Worm (Caenorhabditis elegans) whole organism, late embryonic: ENCODE measurements around the gene klp-12.

ENCODE experiments used
- K02D7.2 ChIP-seq: sonication (generic microtip); optimal IDR thresholded peaks from 2 replicates; lab custom pipeline; 2017; ENCODE audit warnings: mild to moderate bottlenecking, missing genetic modification characterization, missing compliant biosample characterization
- T23F11.4 ChIP-seq: fragments of 200-800 bp; sonication (Bioruptor generic); optimal IDR thresholded peaks from 2 replicates; lab custom pipeline; 2018; ENCODE audit warnings: mild to moderate bottlenecking, missing genetic modification characterization, missing compliant biosample characterization
- Y22D7AL.16 ChIP-seq: sonication (generic microtip); optimal IDR thresholded peaks from 2 replicates; lab custom pipeline; 2016; ENCODE audit warnings: missing genetic modification characterization, missing compliant biosample characterization
- ahr-1 ChIP-seq: sonication (generic microtip); optimal IDR thresholded peaks from 2 replicates; lab custom pipeline; 2016; ENCODE audit warnings: missing genetic modification characterization, missing compliant biosample characterization
- ama-1 ChIP-seq: fragments of 150-350 bp; optimal IDR thresholded peaks from 2 replicates; lab custom pipeline; 2014
- ceh-14 ChIP-seq: sonication (generic microtip); optimal IDR thresholded peaks from 2 replicates; lab custom pipeline; 2016; ENCODE audit warnings: missing genotype, missing genetic modification characterization, missing compliant biosample characterization
- ceh-18 ChIP-seq: sonication (generic microtip); optimal IDR thresholded peaks from 2 replicates; lab custom pipeline; 2016; ENCODE audit warnings: missing genetic modification characterization, missing compliant biosample characterization
- ceh-19 ChIP-seq: fragments of 200-800 bp; sonication (Bioruptor generic); optimal IDR thresholded peaks from 2 replicates; lab custom pipeline; 2018; ENCODE audit warnings: mild to moderate bottlenecking, missing genetic modification characterization, missing compliant biosample characterization
- ceh-30 ChIP-seq: fragments of 150-350 bp; optimal IDR thresholded peaks from 2 replicates; lab custom pipeline; 2014; ENCODE audit warnings: missing biosample characterization, missing genetic modification characterization
- ceh-34 ChIP-seq: sonication (generic microtip); optimal IDR thresholded peaks from 2 replicates; lab custom pipeline; 2016; ENCODE audit warnings: mild to moderate bottlenecking, missing genetic modification characterization, missing compliant biosample characterization
- ceh-45 ChIP-seq: fragments of 200-800 bp; sonication (Bioruptor generic); IDR thresholded peaks from 2 replicates; pipeline ENCODE4 v1.3.6; 2022; ENCODE audit warnings: missing genetic modification reagents, missing genetic modification characterization, missing compliant biosample characterization
- ceh-48 ChIP-seq: sonication (generic microtip); optimal IDR thresholded peaks from 2 replicates; lab custom pipeline; 2016; ENCODE audit warnings: missing genetic modification characterization, inconsistent platforms, missing compliant biosample characterization
- ceh-9 ChIP-seq: sonication (generic microtip); optimal IDR thresholded peaks from 2 replicates; lab custom pipeline; 2016; ENCODE audit warnings: mild to moderate bottlenecking, missing genetic modification characterization, inconsistent platforms, missing compliant biosample characterization
- che-1 ChIP-seq: sonication (generic microtip); optimal IDR thresholded peaks from 2 replicates; lab custom pipeline; 2016; ENCODE audit warnings: mild to moderate bottlenecking, missing genetic modification characterization, missing compliant biosample characterization
- dve-1 ChIP-seq: sonication (generic microtip); optimal IDR thresholded peaks from 2 replicates; lab custom pipeline; 2017; ENCODE audit warnings: antibody characterized with exemption, mild to moderate bottlenecking, missing genetic modification characterization, missing compliant biosample characterization
- elt-4 ChIP-seq: sonication (generic microtip); optimal IDR thresholded peaks from 2 replicates; lab custom pipeline; 2016; ENCODE audit warnings: missing genetic modification characterization, missing compliant biosample characterization
- hlh-15 ChIP-seq: sonication (generic microtip); optimal IDR thresholded peaks from 2 replicates; lab custom pipeline; 2016; ENCODE audit warnings: missing genetic modification characterization, missing compliant biosample characterization
- hlh-30 ChIP-seq: sonication (generic microtip); optimal IDR thresholded peaks from 2 replicates; lab custom pipeline; 2017; ENCODE audit warnings: antibody characterized with exemption, missing genetic modification characterization, missing compliant biosample characterization; ENCODE audit not compliant: insufficient read depth
- hlh-6 ChIP-seq: sonication (generic microtip); optimal IDR thresholded peaks from 2 replicates; lab custom pipeline; 2016; ENCODE audit warnings: missing genotype, missing genetic modification characterization, missing compliant biosample characterization
- hlh-8 ChIP-seq: sonication (generic microtip); optimal IDR thresholded peaks from 2 replicates; lab custom pipeline; 2016; ENCODE audit warnings: missing genotype, missing genetic modification characterization, missing compliant biosample characterization
- lin-11 ChIP-seq: fragments of 200-800 bp; sonication (Bioruptor generic); optimal IDR thresholded peaks from 2 replicates; lab custom pipeline; 2018; ENCODE audit warnings: mild to moderate bottlenecking, missing genetic modification characterization, missing compliant biosample characterization
- mec-3 ChIP-seq: sonication (generic microtip); optimal IDR thresholded peaks from 2 replicates; lab custom pipeline; 2016; ENCODE audit warnings: borderline replicate concordance, missing genetic modification characterization, missing compliant biosample characterization
- nfya-1 ChIP-seq: sonication (generic microtip); optimal IDR thresholded peaks from 2 replicates; lab custom pipeline; 2017; ENCODE audit warnings: missing genetic modification characterization, mild to moderate bottlenecking, missing compliant biosample characterization, antibody characterized with exemption, moderate library complexity
- npax-4 ChIP-seq: sonication (generic microtip); optimal IDR thresholded peaks from 2 replicates; lab custom pipeline; 2016; ENCODE audit warnings: missing genetic modification characterization, missing compliant biosample characterization
- pag-3 ChIP-seq: sonication (generic microtip); optimal IDR thresholded peaks from 2 replicates; lab custom pipeline; 2016; ENCODE audit warnings: missing compliant biosample characterization, missing genetic modification characterization, borderline replicate concordance
- pha-2 ChIP-seq: sonication (generic microtip); optimal IDR thresholded peaks from 2 replicates; lab custom pipeline; 2017; ENCODE audit warnings: mild to moderate bottlenecking, missing genetic modification characterization, missing compliant biosample characterization
- pqm-1 ChIP-seq: sonication (generic microtip); optimal IDR thresholded peaks from 2 replicates; lab custom pipeline; 2016; ENCODE audit warnings: missing genetic modification characterization, missing compliant biosample characterization
- rnt-1 ChIP-seq: sonication (generic microtip); optimal IDR thresholded peaks from 2 replicates; lab custom pipeline; 2016; ENCODE audit warnings: missing genetic modification characterization, missing compliant biosample characterization
- sdc-2 ChIP-seq: sonication (generic microtip); optimal IDR thresholded peaks from 2 replicates; lab custom pipeline; 2016; ENCODE audit warnings: missing genotype, missing genetic modification characterization, missing compliant biosample characterization
- syd-9 ChIP-seq: sonication (generic microtip); optimal IDR thresholded peaks from 2 replicates; lab custom pipeline; 2016; ENCODE audit warnings: mild to moderate bottlenecking, missing genetic modification characterization, moderate library complexity, missing compliant biosample characterization
- tbx-2 ChIP-seq: sonication (generic microtip); optimal IDR thresholded peaks from 2 replicates; lab custom pipeline; 2016; ENCODE audit warnings: missing genetic modification characterization, missing compliant biosample characterization
- tbx-7 ChIP-seq: sonication (generic microtip); optimal IDR thresholded peaks from 2 replicates; lab custom pipeline; 2016; ENCODE audit warnings: missing genotype, missing genetic modification characterization, missing compliant biosample characterization
- unc-3 ChIP-seq, 2 experiments: fragments of 200-800 bp in 1 of 2; sonication (Bioruptor generic) in 1 of 2; sonication (generic microtip) in 1 of 2; conservative IDR thresholded peaks in 1 of 2; optimal IDR thresholded peaks in 1 of 2; 2 replicates each; pipeline versions ENCODE4 v1.3.6 to Lab custom; 2016 to 2022; ENCODE audit warnings: missing compliant biosample characterization in 2 of 2, missing genetic modification characterization in 2 of 2, missing genetic modification reagents in 1 of 2
- unc-42 ChIP-seq: sonication (generic microtip); optimal IDR thresholded peaks from 2 replicates; lab custom pipeline; 2016; ENCODE audit warnings: missing genotype, missing genetic modification characterization, missing compliant biosample characterization
- unc-55 ChIP-seq: sonication (generic microtip); optimal IDR thresholded peaks from 2 replicates; lab custom pipeline; 2017; ENCODE audit warnings: missing biosample characterization, missing genetic modification reagents, missing genetic modification characterization
- unc-86 ChIP-seq: sonication (generic microtip); optimal IDR thresholded peaks from 2 replicates; lab custom pipeline; 2016; ENCODE audit warnings: missing genetic modification characterization, missing compliant biosample characterization
- ztf-16 ChIP-seq: sonication (generic microtip); optimal IDR thresholded peaks from 2 replicates; lab custom pipeline; 2017; ENCODE audit warnings: missing genetic modification characterization, missing compliant biosample characterization

klp-12 gene

ce11 chrIV:11351563-11351962 is 8.1 kb downstream of the klp-12 start:
- TF ChIP-seq mec-3 (tag; lab: Kevin White, UChicago) (no peak), nfya-1 (tag; lab: Kevin White, UChicago) (no peak), ahr-1 (tag; lab: Kevin White, UChicago) (no peak), tbx-2 (tag; lab: Kevin White, UChicago) (no peak), ama-1 (lab: Kevin White, UChicago) (no peak), hlh-30 (tag; lab: Kevin White, UChicago) (no peak), pha-2 (tag; lab: Kevin White, UChicago) (no peak), ceh-48 (tag; lab: Kevin White, UChicago) (no peak), npax-4 (tag; lab: Kevin White, UChicago) (no peak), hlh-6 (no peak), sdc-2 (tag; lab: Kevin White, UChicago) (no peak), unc-42 (tag; lab: Kevin White, UChicago) (no peak), K02D7.2 (tag; lab: Kevin White, UChicago) (no peak), unc-86 (tag; lab: Kevin White, UChicago) (no peak), che-1 (tag; lab: Kevin White, UChicago) (no peak), elt-4 (tag; lab: Kevin White, UChicago) (no peak), ztf-16 (no peak), pqm-1 (no peak), pag-3 (no peak)

ce11 chrIV:11350809-11351208 is 8.9 kb downstream of the klp-12 start:
- peak; percentile 52 for TF ChIP-seq ceh-18 (tag; lab: Kevin White, UChicago)
- TF ChIP-seq unc-55: no peak
- no peak for TF ChIP-seq ceh-45 (GFP tag; lab: Robert Waterston, UW)

DNA sequence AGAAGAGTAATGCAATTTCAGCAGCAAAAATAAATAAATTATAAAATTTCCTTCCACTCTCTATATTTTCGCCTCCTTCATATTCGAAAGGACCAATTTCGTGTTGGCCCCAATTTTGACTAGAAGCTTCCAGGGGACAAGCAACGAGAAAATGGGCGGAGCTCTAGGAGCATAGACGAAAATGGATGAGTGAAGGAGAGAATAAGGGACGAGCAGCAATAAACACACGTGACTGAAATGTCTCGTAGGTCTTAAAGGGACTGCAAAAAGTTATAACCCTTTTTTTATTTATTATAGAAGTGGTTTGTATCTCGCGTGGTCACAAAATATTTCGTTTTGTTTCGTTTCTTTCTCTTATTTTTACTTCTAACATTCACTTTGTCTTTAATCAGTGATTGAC is 9.9 kb downstream of the klp-12 start:
- TF ChIP-seq dve-1: no peak
- TF ChIP-seq rnt-1 (tag; lab: Kevin White, UChicago): no peak
- no peak for TF ChIP-seq pqm-1
- TF ChIP-seq unc-55: no peak
- TF ChIP-seq hlh-8 (tag; lab: Kevin White, UChicago): no peak
- no peak for TF ChIP-seq syd-9 (tag; lab: Kevin White, UChicago)
- no peak for TF ChIP-seq ceh-9
- TF ChIP-seq elt-4 (tag; lab: Kevin White, UChicago): no peak
- peak; percentile 14 for TF ChIP-seq unc-42 (tag; lab: Kevin White, UChicago)
- TF ChIP-seq ceh-19 (GFP tag; lab: Kevin White, UChicago): no peak
- TF ChIP-seq tbx-7: no peak
- no peak for TF ChIP-seq hlh-15
- peak; percentile 22 for TF ChIP-seq ceh-14 (tag; lab: Kevin White, UChicago)

ce11 chrIV:11348822-11349221 is 10.8 kb downstream of the klp-12 start:
- TF ChIP-seq pha-2 (tag; lab: Kevin White, UChicago): no peak
- TF ChIP-seq lin-11 (tag; lab: Kevin White, UChicago): no peak
- TF ChIP-seq unc-3 (GFP tag; conservative IDR thresholded peaks at IDR 0.05; lab: Robert Waterston, UW): no peak
- TF ChIP-seq unc-3 (tag; optimal IDR thresholded peaks at IDR 0.05; lab: Kevin White, UChicago): no peak
- TF ChIP-seq hlh-15: no peak
- no peak for TF ChIP-seq tbx-2 (tag; lab: Kevin White, UChicago)
- no peak for TF ChIP-seq nfya-1 (tag; lab: Kevin White, UChicago)
- TF ChIP-seq unc-86 (tag; lab: Kevin White, UChicago): no peak
- no peak for TF ChIP-seq T23F11.4 (GFP tag; lab: Kevin White, UChicago)
- no peak for TF ChIP-seq Y22D7AL.16 (tag; lab: Kevin White, UChicago)
- no peak for TF ChIP-seq pqm-1
- TF ChIP-seq ceh-34 (tag; lab: Kevin White, UChicago): no peak
- TF ChIP-seq rnt-1 (tag; lab: Kevin White, UChicago): no peak
- no peak for TF ChIP-seq unc-55
- no peak for TF ChIP-seq hlh-8 (tag; lab: Kevin White, UChicago)
- no peak for TF ChIP-seq ceh-48 (tag; lab: Kevin White, UChicago)
- no peak for TF ChIP-seq ceh-30
